Worm (Caenorhabditis elegans) whole organism, L1 larva: ENCODE data around the gene F14E5.2.

Experiments used
- blmp-1 ChIP-seq: fragments of 150-350 bp; optimal IDR thresholded peaks from 2 replicates; lab custom pipeline; 2014; ENCODE audit warnings: missing biosample characterization, missing genetic modification characterization
- ceh-63 ChIP-seq: fragments of 200-800 bp; sonication (Bioruptor generic); optimal IDR thresholded peaks from 2 replicates; lab custom pipeline; 2018; ENCODE audit warnings: mild to moderate bottlenecking, missing genetic modification characterization, missing compliant biosample characterization
- elt-3 ChIP-seq, 6 experiments: fragments of 150-350 bp in 1 of 6; sonication (generic microtip); optimal IDR thresholded peaks; 2 replicates each; lab custom pipeline; 2017 to 2018; ENCODE audit warnings: missing biosample characterization in 6 of 6, missing genetic modification characterization in 6 of 6, inconsistent platforms in 1 of 6
- fkh-10 ChIP-seq: sonication (generic microtip); optimal IDR thresholded peaks from 2 replicates; lab custom pipeline; 2017; ENCODE audit warnings: missing biosample characterization, missing genetic modification reagents, missing genetic modification characterization
- lin-14 ChIP-seq: fragments of 200-800 bp; sonication (Bioruptor generic); optimal IDR thresholded peaks from 2 replicates; lab custom pipeline; 2018; ENCODE audit warnings: mild to moderate bottlenecking, missing genetic modification characterization, moderate library complexity, missing compliant biosample characterization
- nhr-11 ChIP-seq: fragments of 150-350 bp; optimal IDR thresholded peaks from 2 replicates; lab custom pipeline; 2014; ENCODE audit warnings: missing biosample characterization, missing genetic modification characterization
- nhr-12 ChIP-seq: sonication (generic microtip); optimal IDR thresholded peaks from 2 replicates; lab custom pipeline; 2017; ENCODE audit warnings: missing biosample characterization, missing genetic modification characterization
- nhr-28 ChIP-seq: fragments of 150-350 bp; optimal IDR thresholded peaks from 2 replicates; lab custom pipeline; 2014; ENCODE audit warnings: missing biosample characterization, missing genetic modification characterization
- unc-62 ChIP-seq: fragments of 150-350 bp; optimal IDR thresholded peaks from 2 replicates; lab custom pipeline; 2014; ENCODE audit warnings: missing biosample characterization, missing genetic modification reagents, missing genetic modification characterization
- vab-15 ChIP-seq: sonication (generic microtip); optimal IDR thresholded peaks from 2 replicates; lab custom pipeline; 2017; ENCODE audit warnings: missing genotype, mild to moderate bottlenecking, missing genetic modification characterization, missing compliant biosample characterization
- zag-1 ChIP-seq: fragments of 150-350 bp; optimal IDR thresholded peaks from 2 replicates; lab custom pipeline; 2014; ENCODE audit warnings: missing biosample characterization, missing genetic modification characterization

DNA sequence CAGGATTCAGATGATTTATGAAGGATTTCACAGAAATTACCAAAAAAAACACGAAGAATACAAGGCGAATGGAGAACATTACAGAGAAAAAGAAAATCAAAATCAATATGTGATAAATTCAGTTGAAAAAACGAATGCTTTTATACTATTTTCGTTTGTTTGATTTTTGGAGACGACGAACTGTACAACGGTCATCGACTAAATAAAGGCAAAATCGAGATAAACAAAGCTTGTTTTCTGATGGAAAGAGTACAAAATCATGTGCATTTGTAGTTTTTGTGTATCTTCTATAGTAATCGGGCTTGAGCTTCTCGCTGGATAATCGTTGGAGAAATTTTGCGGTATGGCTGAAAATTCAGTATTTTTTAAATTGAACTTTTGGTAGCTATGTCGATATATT lies 42.5 kb upstream of the F14E5.2 start, which contains the start of gene M05D6.8:
- TF ChIP-seq nhr-12 (tag; lab: Kevin White, UChicago) (no peak), zag-1 (tag; lab: Kevin White, UChicago) (no peak), nhr-28 (tag; lab: Kevin White, UChicago) (no peak), ceh-63 (no peak), elt-3 (tag; optimal IDR thresholded peaks at IDR 0.05; lab: Kevin White, UChicago) (no peak), fkh-10 (GFP tag; lab: Kevin White, UChicago) (no peak), lin-14 (GFP tag; lab: Kevin White, UChicago) (no peak), blmp-1 (tag; lab: Kevin White, UChicago) (no peak), vab-15 (tag; lab: Kevin White, UChicago) (no peak), unc-62 (GFP tag; lab: Kevin White, UChicago) (no peak), nhr-11 (tag; lab: Kevin White, UChicago) (no peak)
